Fruit fly (Drosophila melanogaster) whole organism, pupa: ENCODE results near the gene Lgr1.

Source experiments
- CG10348 ChIP-seq: fragments of 200-800 bp; sonication (Bioruptor generic); IDR thresholded peaks from 2 replicates; pipeline ENCODE4 v1.3.6; 2022; ENCODE audit warnings: missing biosample characterization, missing genetic modification characterization
- CG12605 ChIP-seq: fragments of 200-800 bp; sonication (Bioruptor generic); IDR thresholded peaks from 2 replicates; pipeline ENCODE4 v1.3.6; 2022; ENCODE audit warnings: missing biosample characterization, missing genetic modification characterization
- CG13204 ChIP-seq: fragments of 200-800 bp; sonication (Bioruptor generic); optimal IDR thresholded peaks from 2 replicates; lab custom pipeline; 2018; ENCODE audit warnings: missing biosample characterization, mild to moderate bottlenecking, missing genetic modification characterization, moderate library complexity
- CG14655 ChIP-seq: fragments of 200-800 bp; sonication (Bioruptor generic); optimal IDR thresholded peaks from 3 replicates; lab custom pipeline; 2017; ENCODE audit warnings: mild to moderate bottlenecking, missing biosample characterization, missing genetic modification reagents, missing genetic modification characterization
- CG15710 ChIP-seq: fragments of 200-800 bp; sonication (Bioruptor generic); optimal IDR thresholded peaks from 2 replicates; lab custom pipeline; 2018; ENCODE audit warnings: missing biosample characterization, mild to moderate bottlenecking, missing genetic modification characterization, moderate library complexity
- CG17806 ChIP-seq: fragments of 200-800 bp; sonication (Bioruptor generic); optimal IDR thresholded peaks from 2 replicates; lab custom pipeline; 2018; ENCODE audit warnings: missing biosample characterization, mild to moderate bottlenecking, missing genetic modification characterization, moderate library complexity
- CG32121 ChIP-seq: fragments of 200-800 bp; sonication (Bioruptor generic); IDR thresholded peaks from 2 replicates; pipeline ENCODE4 v1.3.6; 2022; ENCODE audit warnings: missing biosample characterization, missing genetic modification characterization
- CG34367 ChIP-seq: fragments of 200-800 bp; sonication (Bioruptor generic); optimal IDR thresholded peaks from 2 replicates; lab custom pipeline; 2018; ENCODE audit warnings: missing biosample characterization, mild to moderate bottlenecking, missing genetic modification characterization
- CG4496 ChIP-seq: fragments of 200-800 bp; sonication (Bioruptor generic); IDR thresholded peaks from 3 replicates; pipeline ENCODE4 v1.3.6; 2022; ENCODE audit warnings: missing biosample characterization, missing genetic modification characterization
- CG8159 ChIP-seq: fragments of 200-800 bp; sonication (Bioruptor generic); optimal IDR thresholded peaks from 3 replicates; lab custom pipeline; 2018; ENCODE audit warnings: missing biosample characterization, mild to moderate bottlenecking, missing genetic modification characterization, moderate library complexity
- CG8301 ChIP-seq: fragments of 200-800 bp; sonication (Bioruptor generic); optimal IDR thresholded peaks from 2 replicates; lab custom pipeline; 2018; ENCODE audit warnings: missing biosample characterization, mild to moderate bottlenecking, missing genetic modification characterization
- CG9948 ChIP-seq: fragments of 200-800 bp; sonication (Bioruptor generic); optimal IDR thresholded peaks from 2 replicates; lab custom pipeline; 2018; ENCODE audit warnings: missing biosample characterization, mild to moderate bottlenecking, missing genetic modification characterization, moderate library complexity
- D1 ChIP-seq: fragments of 200-800 bp; sonication (Bioruptor generic); optimal IDR thresholded peaks from 2 replicates; lab custom pipeline; 2018; ENCODE audit warnings: missing biosample characterization, mild to moderate bottlenecking, missing genetic modification characterization, moderate library complexity
- EcR ChIP-seq: fragments of 200-800 bp; sonication (Bioruptor generic); optimal IDR thresholded peaks from 3 replicates; lab custom pipeline; 2019; ENCODE audit warnings: missing biosample characterization, missing genetic modification characterization, mild to moderate bottlenecking, moderate library complexity, missing genetic modification reagents
- Ets98B ChIP-seq: fragments of 200-800 bp; sonication (Bioruptor generic); IDR thresholded peaks from 2 replicates; pipeline ENCODE4 v1.3.6; 2022; ENCODE audit warnings: missing biosample characterization, missing genetic modification characterization
- Pif1A ChIP-seq: fragments of 200-800 bp; sonication (Bioruptor generic); optimal IDR thresholded peaks from 3 replicates; lab custom pipeline; 2016; ENCODE audit warnings: missing biosample characterization, missing genetic modification characterization
- Pif1B ChIP-seq: fragments of 200-800 bp; sonication (Bioruptor generic); optimal IDR thresholded peaks from 3 replicates; lab custom pipeline; 2016; ENCODE audit warnings: missing biosample characterization, missing genetic modification characterization
- Snoo ChIP-seq: fragments of 200-800 bp; sonication (Bioruptor generic); optimal IDR thresholded peaks from 3 replicates; lab custom pipeline; 2017; ENCODE audit warnings: missing biosample characterization, mild to moderate bottlenecking, missing genetic modification characterization, inconsistent platforms
- fd96Ca ChIP-seq: fragments of 200-800 bp; sonication (Bioruptor generic); IDR thresholded peaks from 3 replicates; pipeline ENCODE4 v1.3.6; 2022; ENCODE audit warnings: missing biosample characterization, missing genetic modification characterization
- gl ChIP-seq: fragments of 200-800 bp; sonication (Bioruptor generic); optimal IDR thresholded peaks from 2 replicates; lab custom pipeline; 2018; ENCODE audit warnings: missing biosample characterization, mild to moderate bottlenecking, missing genetic modification characterization
- rn ChIP-seq: fragments of 200-800 bp; sonication (Bioruptor generic); IDR thresholded peaks from 2 replicates; pipeline ENCODE4 v1.3.6; 2022; ENCODE audit warnings: missing biosample characterization, missing genetic modification characterization

The Lgr1 gene

DNA sequence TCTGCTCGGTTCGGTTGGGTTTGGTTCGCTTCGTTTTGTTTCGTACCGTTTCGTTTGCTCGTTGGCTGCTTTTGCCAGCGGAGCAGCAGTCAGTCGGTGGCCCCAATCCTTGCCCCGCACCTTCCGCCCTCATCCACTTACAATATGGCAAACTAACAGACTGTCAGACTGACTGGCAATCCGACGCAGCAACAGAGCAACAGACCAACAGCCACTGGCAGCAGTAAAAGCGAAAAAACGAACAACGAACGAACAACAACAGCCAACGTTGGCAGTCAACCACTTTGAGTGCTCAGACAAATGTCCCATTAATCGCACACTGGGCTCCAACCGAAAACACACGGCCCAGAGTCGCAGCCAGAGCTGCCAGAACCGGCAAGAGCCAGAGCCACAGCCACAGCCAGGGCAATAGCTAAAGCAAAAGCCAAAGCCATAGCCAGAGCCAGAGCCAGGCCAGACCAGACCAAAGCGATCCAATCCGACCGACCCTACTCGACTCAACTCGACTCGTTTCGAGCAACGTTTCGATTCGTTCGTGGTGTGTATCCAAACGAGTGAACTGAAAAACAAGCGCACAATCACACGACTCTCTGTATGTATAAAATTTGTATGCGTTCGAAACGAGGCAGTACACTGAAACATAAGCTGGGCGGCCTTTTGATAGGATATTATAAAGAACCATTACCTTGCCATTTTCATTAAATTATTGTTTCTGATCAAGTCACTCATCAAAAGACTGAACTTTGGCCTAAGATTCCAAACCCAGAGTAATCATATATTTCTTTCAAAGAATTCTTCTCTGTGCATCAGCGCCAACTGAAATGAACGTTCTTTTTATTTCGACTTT, 21.7 kb upstream of the Lgr1 start:
- peak; percentile 100 for TF ChIP-seq Snoo (tag; lab: Kevin White, UChicago)
- peak; percentile 100 for TF ChIP-seq CG15710 (tag; lab: Kevin White, UChicago)
- peak; percentile 100 for TF ChIP-seq CG9948 (tag; lab: Kevin White, UChicago)
- TF ChIP-seq CG14655 (GFP tag; lab: Kevin White, UChicago): peak; percentile 100
- TF ChIP-seq CG17806 (tag; lab: Kevin White, UChicago): peak; percentile 100
- TF ChIP-seq Pif1A (GFP tag; lab: Kevin White, UChicago): peak; percentile 100
- peak; percentile 100 for TF ChIP-seq CG8159 (tag; lab: Kevin White, UChicago)
- peak; percentile 100 for TF ChIP-seq CG32121
- TF ChIP-seq CG8301 (tag; lab: Kevin White, UChicago): peak; percentile 100
- peak; percentile 98 for TF ChIP-seq CG10348 (GFP tag; lab: Robert Waterston, UW)
- TF ChIP-seq fd96Ca (GFP tag; lab: Robert Waterston, UW): peak; percentile 100
- TF ChIP-seq Pif1B (GFP tag; lab: Kevin White, UChicago): peak; percentile 100
- peak; percentile 99 for TF ChIP-seq D1 (tag; lab: Kevin White, UChicago)
- peak; percentile 99 for TF ChIP-seq CG13204 (GFP tag; lab: Kevin White, UChicago)
- peak; percentile 100 for TF ChIP-seq Ets98B (GFP tag; lab: Robert Waterston, UW)
- TF ChIP-seq EcR (GFP tag; lab: Kevin White, UChicago): peak; percentile 85
- TF ChIP-seq CG4496 (GFP tag; lab: Robert Waterston, UW): peak; percentile 100
- peak; percentile 99 for TF ChIP-seq CG12605 (GFP tag; lab: Robert Waterston, UW)
- peak; percentile 100 for TF ChIP-seq CG34367 (tag; lab: Kevin White, UChicago)
- TF ChIP-seq gl (tag; lab: Kevin White, UChicago): peak; percentile 99
- TF ChIP-seq rn (GFP tag; lab: Robert Waterston, UW): peak; percentile 100

DNA sequence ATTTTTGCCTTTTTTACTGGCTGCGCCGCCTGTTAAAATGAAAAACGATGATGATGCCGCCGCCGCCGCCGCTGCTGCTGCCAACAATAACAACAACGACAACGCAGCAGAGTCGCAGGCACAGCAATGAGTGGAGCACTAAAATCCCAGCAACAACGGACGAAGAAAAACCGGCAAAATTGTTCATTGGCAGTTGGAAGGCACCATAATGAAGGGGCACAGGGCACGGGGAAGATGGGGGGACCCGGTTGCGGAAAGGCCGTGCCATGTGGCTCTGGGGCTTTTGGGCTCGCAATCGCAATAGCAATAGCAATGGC, 21.1 kb upstream of the Lgr1 start:
- no peak for TF ChIP-seq CG10348 (GFP tag; lab: Robert Waterston, UW)
- no peak for TF ChIP-seq CG15710 (tag; lab: Kevin White, UChicago)
- TF ChIP-seq CG13204 (GFP tag; lab: Kevin White, UChicago): peak; percentile 98
- peak; percentile 66 for TF ChIP-seq EcR (GFP tag; lab: Kevin White, UChicago)

DNA sequence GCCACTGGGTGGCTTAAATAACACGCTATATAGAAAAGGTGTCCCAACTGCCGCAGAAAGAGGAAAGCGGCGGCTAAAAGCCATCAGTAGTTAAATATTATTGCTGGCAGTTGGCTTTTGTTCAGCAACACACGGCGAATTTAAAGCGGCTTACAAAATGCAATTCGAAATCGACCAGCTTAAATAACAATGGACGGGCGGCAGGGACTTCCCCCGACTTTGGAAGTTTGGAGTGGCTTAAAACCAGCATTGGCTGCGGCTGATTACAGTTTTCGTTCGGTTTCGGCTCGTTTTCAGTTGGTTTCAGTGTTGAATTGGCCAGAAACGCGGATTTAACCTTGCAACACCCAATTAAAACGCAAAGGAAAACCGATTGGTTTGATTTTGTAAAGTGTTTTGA, 20.4 kb upstream of the Lgr1 start:
- no peak for TF ChIP-seq EcR (GFP tag; lab: Kevin White, UChicago)
- TF ChIP-seq CG17806 (tag; lab: Kevin White, UChicago): no peak
- no peak for TF ChIP-seq CG12605 (GFP tag; lab: Robert Waterston, UW)
- TF ChIP-seq rn (GFP tag; lab: Robert Waterston, UW): no peak
- no peak for TF ChIP-seq Snoo (tag; lab: Kevin White, UChicago)
- no peak for TF ChIP-seq CG15710 (tag; lab: Kevin White, UChicago)
- no peak for TF ChIP-seq Pif1B (GFP tag; lab: Kevin White, UChicago)
- no peak for TF ChIP-seq CG32121
- no peak for TF ChIP-seq Pif1A (GFP tag; lab: Kevin White, UChicago)
- TF ChIP-seq fd96Ca (GFP tag; lab: Robert Waterston, UW): no peak
- no peak for TF ChIP-seq CG8301 (tag; lab: Kevin White, UChicago)
- TF ChIP-seq D1 (tag; lab: Kevin White, UChicago): no peak
- no peak for TF ChIP-seq CG9948 (tag; lab: Kevin White, UChicago)
- TF ChIP-seq, all 21 proteins: peak for 0

- peak; percentile 6 for TF ChIP-seq CG13204 (GFP tag; lab: Kevin White, UChicago)
- TF ChIP-seq CG9948 (tag; lab: Kevin White, UChicago): peak; percentile 24
- TF ChIP-seq D1 (tag; lab: Kevin White, UChicago): no peak
- TF ChIP-seq CG32121: no peak
- peak; percentile 31 for TF ChIP-seq Pif1A (GFP tag; lab: Kevin White, UChicago)
- TF ChIP-seq Snoo (tag; lab: Kevin White, UChicago): no peak
- TF ChIP-seq fd96Ca (GFP tag; lab: Robert Waterston, UW): no peak
- no peak for TF ChIP-seq rn (GFP tag; lab: Robert Waterston, UW)
- TF ChIP-seq EcR (GFP tag; lab: Kevin White, UChicago): peak; percentile 83
- TF ChIP-seq CG8159 (tag; lab: Kevin White, UChicago): peak; percentile 48
- TF ChIP-seq Ets98B (GFP tag; lab: Robert Waterston, UW): no peak
- no peak for TF ChIP-seq CG4496 (GFP tag; lab: Robert Waterston, UW)
- TF ChIP-seq CG34367 (tag; lab: Kevin White, UChicago): peak; percentile 34
- peak; percentile 50 for TF ChIP-seq gl (tag; lab: Kevin White, UChicago)
Measured at dm6 chr3R:17705899-17706831, 19.4 kb upstream of the Lgr1 start.

dm6 chr3R:17706971-17707406, 18.6 kb upstream of the Lgr1 start:
- TF ChIP-seq CG14655 (GFP tag; lab: Kevin White, UChicago): no peak
- no peak for TF ChIP-seq rn (GFP tag; lab: Robert Waterston, UW)
- TF ChIP-seq fd96Ca (GFP tag; lab: Robert Waterston, UW): 0 out of 3 replicates have a peak, but pooled peaks have one; percentile 7
- TF ChIP-seq gl (tag; lab: Kevin White, UChicago): no peak
- no peak for TF ChIP-seq CG8301 (tag; lab: Kevin White, UChicago)
- TF ChIP-seq CG32121: no peak
- peak; percentile 57 for TF ChIP-seq CG13204 (GFP tag; lab: Kevin White, UChicago)
- TF ChIP-seq EcR (GFP tag; lab: Kevin White, UChicago): peak; percentile 94
- no peak for TF ChIP-seq D1 (tag; lab: Kevin White, UChicago)
